Fruit fly (Drosophila melanogaster) whole organism, pupa: ENCODE results near the gene CG18599.
A peak's percentile ranks its signal among the peaks of the same experiment; 100 is the strongest.

ENCODE experiments used
- CG10348 ChIP-seq: fragments of 200-800 bp; sonication (Bioruptor generic); IDR thresholded peaks from 2 replicates; pipeline ENCODE4 v1.3.6; 2022; ENCODE audit warnings: missing biosample characterization, missing genetic modification characterization
- CG14655 ChIP-seq: fragments of 200-800 bp; sonication (Bioruptor generic); optimal IDR thresholded peaks from 3 replicates; lab custom pipeline; 2017; ENCODE audit warnings: mild to moderate bottlenecking, missing biosample characterization, missing genetic modification reagents, missing genetic modification characterization
- CG15710 ChIP-seq: fragments of 200-800 bp; sonication (Bioruptor generic); optimal IDR thresholded peaks from 2 replicates; lab custom pipeline; 2018; ENCODE audit warnings: missing biosample characterization, mild to moderate bottlenecking, missing genetic modification characterization, moderate library complexity
- CG17806 ChIP-seq: fragments of 200-800 bp; sonication (Bioruptor generic); optimal IDR thresholded peaks from 2 replicates; lab custom pipeline; 2018; ENCODE audit warnings: missing biosample characterization, mild to moderate bottlenecking, missing genetic modification characterization, moderate library complexity
- CG34367 ChIP-seq: fragments of 200-800 bp; sonication (Bioruptor generic); optimal IDR thresholded peaks from 2 replicates; lab custom pipeline; 2018; ENCODE audit warnings: missing biosample characterization, mild to moderate bottlenecking, missing genetic modification characterization
- CG4496 ChIP-seq: fragments of 200-800 bp; sonication (Bioruptor generic); IDR thresholded peaks from 3 replicates; pipeline ENCODE4 v1.3.6; 2022; ENCODE audit warnings: missing biosample characterization, missing genetic modification characterization
- CG8159 ChIP-seq: fragments of 200-800 bp; sonication (Bioruptor generic); optimal IDR thresholded peaks from 3 replicates; lab custom pipeline; 2018; ENCODE audit warnings: missing biosample characterization, mild to moderate bottlenecking, missing genetic modification characterization, moderate library complexity
- CG8301 ChIP-seq: fragments of 200-800 bp; sonication (Bioruptor generic); optimal IDR thresholded peaks from 2 replicates; lab custom pipeline; 2018; ENCODE audit warnings: missing biosample characterization, mild to moderate bottlenecking, missing genetic modification characterization
- EcR ChIP-seq: fragments of 200-800 bp; sonication (Bioruptor generic); optimal IDR thresholded peaks from 3 replicates; lab custom pipeline; 2019; ENCODE audit warnings: missing biosample characterization, missing genetic modification characterization, mild to moderate bottlenecking, moderate library complexity, missing genetic modification reagents
- Ets98B ChIP-seq: fragments of 200-800 bp; sonication (Bioruptor generic); IDR thresholded peaks from 2 replicates; pipeline ENCODE4 v1.3.6; 2022; ENCODE audit warnings: missing biosample characterization, missing genetic modification characterization
- Pif1A ChIP-seq: fragments of 200-800 bp; sonication (Bioruptor generic); optimal IDR thresholded peaks from 3 replicates; lab custom pipeline; 2016; ENCODE audit warnings: missing biosample characterization, missing genetic modification characterization
- Snoo ChIP-seq: fragments of 200-800 bp; sonication (Bioruptor generic); optimal IDR thresholded peaks from 3 replicates; lab custom pipeline; 2017; ENCODE audit warnings: missing biosample characterization, mild to moderate bottlenecking, missing genetic modification characterization, inconsistent platforms

dm6 chr3R:18226809-18227157 is 40.8 kb upstream of the CG18599 start:
- TF ChIP-seq CG15710 (tag; lab: Kevin White, UChicago) (no peak), CG17806 (tag; lab: Kevin White, UChicago) (no peak), CG14655 (GFP tag; lab: Kevin White, UChicago) (no peak), Pif1A (GFP tag; lab: Kevin White, UChicago) (no peak), CG10348 (GFP tag; lab: Robert Waterston, UW) (no peak), CG8159 (tag; lab: Kevin White, UChicago) (no peak), CG34367 (tag; lab: Kevin White, UChicago) (no peak), Ets98B (GFP tag; lab: Robert Waterston, UW) (no peak), CG4496 (GFP tag; lab: Robert Waterston, UW) (peak; percentile 24; the same call in 2 of the 3 replicates), CG8301 (tag; lab: Kevin White, UChicago) (no peak), EcR (GFP tag; lab: Kevin White, UChicago) (peak; percentile 73), Snoo (tag; lab: Kevin White, UChicago) (no peak)
